Worm (Caenorhabditis elegans): ENCODE measurements around the gene orc-5.

- TF ChIP-seq C16A3.4 (tag; optimal IDR thresholded peaks at IDR 0.05) (peak; percentile 72), nhr-28 (tag; optimal IDR thresholded peaks at IDR 0.05) (no peak)
These were observed 37.1 kb downstream of the orc-5 start, which contains the start of gene allo-1 for ce11 chrIV:10697022-10697979.
